Worm (Caenorhabditis elegans) whole organism, mixed stage, embryonic: ENCODE results near the gene T25D1.3.

Source experiments
- bed-3 ChIP-seq: fragments of 200-800 bp; sonication (Bioruptor generic); optimal IDR thresholded peaks from 3 replicates; lab custom pipeline; 2018; ENCODE audit warnings: mild to moderate bottlenecking, missing genetic modification characterization, moderate library complexity, missing compliant biosample characterization
- blmp-1 ChIP-seq: fragments of 150-350 bp; optimal IDR thresholded peaks from 2 replicates; lab custom pipeline; 2014; ENCODE audit warnings: missing biosample characterization, missing genetic modification characterization
- ceh-39 ChIP-seq: fragments of 150-350 bp; optimal IDR thresholded peaks from 2 replicates; lab custom pipeline; 2014; ENCODE audit warnings: missing biosample characterization, missing genetic modification characterization
- ces-1 ChIP-seq: fragments of 150-350 bp; optimal IDR thresholded peaks from 2 replicates; lab custom pipeline; 2014; ENCODE audit warnings: missing biosample characterization, missing genetic modification reagents, missing genetic modification characterization
- cnd-1 ChIP-seq: fragments of 200-800 bp; sonication (Bioruptor generic); optimal IDR thresholded peaks from 2 replicates; lab custom pipeline; 2018; ENCODE audit warnings: mild to moderate bottlenecking, missing genetic modification characterization, missing compliant biosample characterization
- drap-1 ChIP-seq: fragments of 200-800 bp; sonication (Bioruptor generic); optimal IDR thresholded peaks from 3 replicates; lab custom pipeline; 2018; ENCODE audit warnings: mild to moderate bottlenecking, missing genetic modification characterization, missing compliant biosample characterization
- elt-1 ChIP-seq: sonication (generic microtip); optimal IDR thresholded peaks from 2 replicates; lab custom pipeline; 2017; ENCODE audit warnings: missing genetic modification characterization, mild to moderate bottlenecking, missing compliant biosample characterization, antibody characterized with exemption, moderate library complexity, borderline replicate concordance; ENCODE audit not compliant: insufficient read depth
- elt-3 ChIP-seq: fragments of 150-350 bp; optimal IDR thresholded peaks from 2 replicates; lab custom pipeline; 2014; ENCODE audit warnings: missing biosample characterization, missing genetic modification characterization
- flh-1 ChIP-seq: fragments of 200-800 bp; sonication (Bioruptor generic); optimal IDR thresholded peaks from 2 replicates; lab custom pipeline; 2018; ENCODE audit warnings: mild to moderate bottlenecking, missing genetic modification characterization, moderate library complexity, missing compliant biosample characterization
- ham-2 ChIP-seq: fragments of 200-800 bp; sonication (Bioruptor generic); optimal IDR thresholded peaks from 2 replicates; lab custom pipeline; 2018; ENCODE audit warnings: mild to moderate bottlenecking, missing genetic modification characterization, missing compliant biosample characterization
- hlh-1 ChIP-seq: fragments of 150-350 bp; optimal IDR thresholded peaks from 2 replicates; lab custom pipeline; 2014; ENCODE audit warnings: missing biosample characterization, missing genetic modification reagents, missing genetic modification characterization
- lin-13 ChIP-seq: fragments of 150-350 bp; optimal IDR thresholded peaks from 2 replicates; lab custom pipeline; 2014; ENCODE audit warnings: missing biosample characterization, missing genetic modification characterization
- lin-32 ChIP-seq: fragments of 200-800 bp; sonication (Bioruptor generic); optimal IDR thresholded peaks from 2 replicates; lab custom pipeline; 2018; ENCODE audit warnings: mild to moderate bottlenecking, missing genetic modification characterization, missing compliant biosample characterization
- mab-5 ChIP-seq: fragments of 150-350 bp; optimal IDR thresholded peaks from 2 replicates; lab custom pipeline; 2014; ENCODE audit warnings: missing biosample characterization, missing genetic modification characterization
- mep-1 ChIP-seq: fragments of 150-350 bp; optimal IDR thresholded peaks from 2 replicates; lab custom pipeline; 2017; ENCODE audit warnings: missing biosample characterization, missing genetic modification reagents, missing genetic modification characterization, inconsistent platforms
- mls-2 ChIP-seq: sonication (generic microtip); optimal IDR thresholded peaks from 2 replicates; lab custom pipeline; 2016; ENCODE audit warnings: mild to moderate bottlenecking, missing genetic modification characterization, moderate library complexity, missing compliant biosample characterization
- nhr-12 ChIP-seq: fragments of 150-350 bp; optimal IDR thresholded peaks from 2 replicates; lab custom pipeline; 2014; ENCODE audit warnings: missing biosample characterization, missing genetic modification characterization
- nhr-2 ChIP-seq: fragments of 150-350 bp; optimal IDR thresholded peaks from 2 replicates; lab custom pipeline; 2014; ENCODE audit warnings: missing biosample characterization, missing genetic modification characterization
- nhr-237 ChIP-seq: fragments of 150-350 bp; optimal IDR thresholded peaks from 2 replicates; lab custom pipeline; 2014; ENCODE audit warnings: missing biosample characterization, missing genetic modification characterization
- nhr-28 ChIP-seq: fragments of 150-350 bp; optimal IDR thresholded peaks from 2 replicates; lab custom pipeline; 2014; ENCODE audit warnings: missing biosample characterization, missing genetic modification characterization
- nhr-76 ChIP-seq: sonication (generic microtip); optimal IDR thresholded peaks from 2 replicates; lab custom pipeline; 2017; ENCODE audit warnings: missing biosample characterization, missing genetic modification characterization
- pha-4 ChIP-seq: fragments of 150-350 bp; optimal IDR thresholded peaks from 2 replicates; lab custom pipeline; 2018; ENCODE audit warnings: missing biosample characterization, missing genetic modification reagents, missing genetic modification characterization
- sem-2 ChIP-seq: fragments of 200-800 bp; sonication (Bioruptor generic); optimal IDR thresholded peaks from 2 replicates; lab custom pipeline; 2018; ENCODE audit warnings: mild to moderate bottlenecking, missing genetic modification characterization, missing compliant biosample characterization
- snpc-4 ChIP-seq: fragments of 150-350 bp; optimal IDR thresholded peaks from 2 replicates; lab custom pipeline; 2014; ENCODE audit warnings: missing biosample characterization, missing genetic modification characterization
- sptf-1 ChIP-seq: sonication (generic microtip); optimal IDR thresholded peaks from 2 replicates; lab custom pipeline; 2017; ENCODE audit warnings: mild to moderate bottlenecking, missing genetic modification characterization, moderate library complexity, missing compliant biosample characterization
- tbx-8 ChIP-seq: fragments of 200-800 bp; sonication (Bioruptor generic); optimal IDR thresholded peaks from 2 replicates; lab custom pipeline; 2018; ENCODE audit warnings: mild to moderate bottlenecking, missing genetic modification characterization, moderate library complexity, missing compliant biosample characterization
- unc-120 ChIP-seq: sonication (generic microtip); optimal IDR thresholded peaks from 2 replicates; lab custom pipeline; 2017; ENCODE audit warnings: missing genetic modification characterization, missing compliant biosample characterization; ENCODE audit not compliant: poor library complexity, severe bottlenecking
- unc-39 ChIP-seq: fragments of 150-350 bp; optimal IDR thresholded peaks from 2 replicates; lab custom pipeline; 2014; ENCODE audit warnings: missing biosample characterization, missing genetic modification characterization
- unc-62 ChIP-seq: fragments of 150-350 bp; optimal IDR thresholded peaks from 2 replicates; lab custom pipeline; 2014; ENCODE audit warnings: missing biosample characterization, missing genetic modification reagents, missing genetic modification characterization
- zip-8 ChIP-seq: fragments of 150-350 bp; optimal IDR thresholded peaks from 2 replicates; lab custom pipeline; 2014; ENCODE audit warnings: missing biosample characterization, missing genetic modification characterization
- ztf-11 ChIP-seq: fragments of 150-350 bp; optimal IDR thresholded peaks from 2 replicates; lab custom pipeline; 2014; ENCODE audit warnings: missing biosample characterization, missing genetic modification characterization

Gene T25D1.3

DNA sequence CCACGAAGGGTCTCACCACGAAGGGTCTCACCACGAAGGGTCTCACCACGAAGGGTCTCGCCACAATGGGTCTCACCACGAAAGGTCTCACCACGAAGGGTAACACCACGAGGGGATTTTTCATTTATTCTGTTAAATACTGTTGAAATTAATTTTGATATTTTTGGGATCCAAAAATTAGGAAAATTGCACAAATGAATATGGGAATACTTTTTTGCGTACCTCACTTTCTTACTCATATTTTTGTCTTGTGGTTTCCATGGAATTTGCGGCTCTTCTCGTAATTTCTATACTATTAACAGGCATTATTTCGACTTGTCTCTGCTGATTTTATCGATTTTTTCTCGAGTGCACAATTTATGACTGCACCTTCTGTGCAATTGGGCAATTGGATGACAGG is at the start of gene T25D1.3:
Gene T25D1.3, plus strand, starts transcription at position 301 of the 400 bp plus-strand sequence.
- TF ChIP-seq elt-3 (tag; lab: Kevin White, UChicago) (no peak), bed-3 (GFP tag; lab: Kevin White, UChicago) (no peak), tbx-8 (GFP tag; lab: Kevin White, UChicago) (no peak), ceh-39 (tag; lab: Kevin White, UChicago) (no peak), unc-39 (tag; lab: Kevin White, UChicago) (no peak), mab-5 (no peak), mep-1 (no peak), mls-2 (tag; lab: Kevin White, UChicago) (no peak), unc-62 (GFP tag; lab: Kevin White, UChicago) (no peak), ces-1 (GFP tag; lab: Kevin White, UChicago) (no peak), snpc-4 (tag; lab: Kevin White, UChicago) (no peak), ztf-11 (no peak), nhr-12 (tag; lab: Kevin White, UChicago) (no peak), nhr-28 (tag; lab: Kevin White, UChicago) (no peak), blmp-1 (tag; lab: Kevin White, UChicago) (no peak), elt-1 (tag; lab: Kevin White, UChicago) (no peak)
- TF ChIP-seq, all 35 proteins: peak for 0

DNA sequence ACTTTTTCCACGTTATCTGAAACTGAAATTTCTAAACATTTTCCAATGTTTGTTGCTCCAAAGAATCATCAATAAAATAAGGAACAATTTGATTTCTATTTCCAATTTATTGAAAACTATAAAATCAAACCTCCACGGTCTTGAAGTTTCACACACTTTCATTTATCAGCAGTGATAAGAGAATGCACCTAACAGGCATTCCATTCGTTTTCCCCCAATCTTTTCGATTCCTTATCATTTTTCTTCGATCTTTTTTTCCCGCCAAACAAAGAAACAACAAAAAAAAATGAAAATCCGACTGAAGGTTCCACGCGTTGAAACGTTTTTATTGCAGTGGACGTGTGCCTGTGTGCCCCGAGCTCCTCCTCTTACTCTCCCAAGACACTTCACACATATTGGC is 48.8 kb upstream of the T25D1.3 start, which contains the start of gene nas-39:
Gene nas-39, plus strand, starts transcription at position 269 of the 400 bp plus-strand sequence.
- TF ChIP-seq snpc-4 (tag; lab: Kevin White, UChicago) (no peak), zip-8 (tag; lab: Kevin White, UChicago) (no peak), tbx-8 (GFP tag; lab: Kevin White, UChicago) (no peak), ces-1 (GFP tag; lab: Kevin White, UChicago) (no peak), ztf-11 (no peak), drap-1 (no peak), nhr-2 (no peak), cnd-1 (no peak), sptf-1 (tag; lab: Kevin White, UChicago) (no peak), hlh-1 (tag; lab: Kevin White, UChicago) (no peak), lin-13 (tag; lab: Kevin White, UChicago) (no peak)

DNA sequence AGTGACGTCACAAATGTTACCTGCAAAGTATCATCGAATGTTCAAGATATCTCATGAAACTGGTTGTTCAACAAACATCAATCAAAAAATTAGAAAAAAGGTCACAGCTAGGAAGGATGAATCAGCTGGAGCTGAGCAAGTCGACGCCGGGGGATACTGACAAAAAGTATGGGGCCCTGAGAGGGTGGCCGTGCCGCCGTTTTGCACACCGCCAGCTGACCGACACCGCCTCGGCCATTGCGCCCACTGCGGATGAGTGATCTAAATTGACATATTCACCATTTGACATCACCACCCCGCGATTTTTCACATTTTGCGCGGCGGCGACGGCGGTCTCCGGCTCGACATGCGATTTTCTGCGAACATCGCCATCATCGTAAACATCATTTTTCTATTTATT is 48.3 kb upstream of the T25D1.3 start:
- TF ChIP-seq nhr-76 (tag; lab: Kevin White, UChicago) (no peak), unc-120 (tag; lab: Kevin White, UChicago) (no peak), nhr-237 (tag; lab: Kevin White, UChicago) (no peak), nhr-12 (tag; lab: Kevin White, UChicago) (no peak), ces-1 (GFP tag; lab: Kevin White, UChicago) (no peak), tbx-8 (GFP tag; lab: Kevin White, UChicago) (no peak), ham-2 (GFP tag; lab: Kevin White, UChicago) (no peak), mls-2 (tag; lab: Kevin White, UChicago) (no peak), unc-62 (GFP tag; lab: Kevin White, UChicago) (no peak), sptf-1 (tag; lab: Kevin White, UChicago) (no peak), mab-5 (no peak), unc-39 (tag; lab: Kevin White, UChicago) (no peak), flh-1 (no peak), pha-4 (no peak)
- TF ChIP-seq, all 35 proteins: peak for 0

DNA sequence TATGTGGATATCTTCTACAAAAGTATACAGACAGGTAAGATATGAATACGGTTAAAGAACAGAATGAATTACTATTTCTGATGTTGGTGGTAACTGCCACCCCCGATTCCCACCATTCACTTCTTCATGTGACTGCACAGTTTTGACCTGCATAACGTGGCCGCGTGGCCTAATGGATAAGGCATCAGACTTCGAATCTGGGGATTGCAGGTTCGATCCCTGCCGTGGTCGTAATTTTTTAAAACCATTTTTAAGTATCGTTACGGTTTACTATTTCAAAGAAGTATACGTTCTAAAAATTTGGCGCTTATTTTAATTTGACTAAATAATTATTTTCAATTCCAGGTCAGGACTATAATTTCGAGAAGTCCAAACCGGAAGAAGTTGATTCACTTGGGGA is 44.1 kb upstream of the T25D1.3 start:
- no peak for TF ChIP-seq unc-62 (GFP tag; lab: Kevin White, UChicago)
- no peak for TF ChIP-seq ztf-11
- TF ChIP-seq lin-32 (GFP tag; lab: Kevin White, UChicago): no peak
- no peak for TF ChIP-seq nhr-28 (tag; lab: Kevin White, UChicago)
- no peak for TF ChIP-seq hlh-1 (tag; lab: Kevin White, UChicago)
- no peak for TF ChIP-seq unc-120 (tag; lab: Kevin White, UChicago)
- TF ChIP-seq flh-1: no peak
- TF ChIP-seq ceh-39 (tag; lab: Kevin White, UChicago): no peak
- TF ChIP-seq drap-1: no peak
- no peak for TF ChIP-seq ces-1 (GFP tag; lab: Kevin White, UChicago)
- no peak for TF ChIP-seq zip-8 (tag; lab: Kevin White, UChicago)
- no peak for TF ChIP-seq sem-2 (GFP tag; lab: Kevin White, UChicago)
- no peak for TF ChIP-seq blmp-1 (tag; lab: Kevin White, UChicago)
- no peak for TF ChIP-seq elt-3 (tag; lab: Kevin White, UChicago)
- no peak for TF ChIP-seq nhr-12 (tag; lab: Kevin White, UChicago)
- TF ChIP-seq snpc-4 (tag; lab: Kevin White, UChicago): no peak
